Fruit fly (Drosophila melanogaster) whole organism, embryonic: ENCODE measurements around the gene Spc105R.

ENCODE experiments used
- Asciz ChIP-seq: fragments of 200-800 bp; sonication (Bioruptor generic); optimal IDR thresholded peaks from 2 replicates; lab custom pipeline; 2017; ENCODE audit warnings: missing biosample characterization, mild to moderate bottlenecking, missing genetic modification characterization, missing genetic modification reagents
- CG10267 ChIP-seq: fragments of 200-800 bp; sonication (Bioruptor generic); optimal IDR thresholded peaks from 2 replicates; lab custom pipeline; 2018; ENCODE audit warnings: missing biosample characterization, mild to moderate bottlenecking, missing genetic modification characterization, moderate library complexity
- CG10959 ChIP-seq: fragments of 200-800 bp; sonication (Bioruptor generic); IDR thresholded peaks from 2 replicates; pipeline ENCODE4 v1.3.6; 2022; ENCODE audit warnings: missing biosample characterization, missing genetic modification characterization
- CG11696 ChIP-seq: fragments of 200-800 bp; sonication (Bioruptor generic); IDR thresholded peaks from 2 replicates; pipeline ENCODE4 v1.3.6; 2022; ENCODE audit warnings: missing biosample characterization, missing genetic modification characterization
- CG13424 ChIP-seq: fragments of 200-800 bp; sonication (Bioruptor generic); optimal IDR thresholded peaks from 2 replicates; lab custom pipeline; 2019; ENCODE audit warnings: missing biosample characterization, mild to moderate bottlenecking, missing genetic modification characterization, moderate library complexity
- CG1529 ChIP-seq: fragments of 200-800 bp; sonication (Bioruptor generic); optimal IDR thresholded peaks from 3 replicates; lab custom pipeline; 2018; ENCODE audit warnings: missing biosample characterization, missing genetic modification characterization
- CG17328 ChIP-seq: fragments of 200-800 bp; sonication (Bioruptor generic); IDR thresholded peaks from 2 replicates; pipeline ENCODE4 v1.3.6; 2022; ENCODE audit warnings: missing biosample characterization, missing genetic modification characterization
- CG18262 ChIP-seq: fragments of 200-800 bp; optimal IDR thresholded peaks from 3 replicates; lab custom pipeline; 2019; ENCODE audit warnings: missing biosample characterization, mild to moderate bottlenecking, missing genetic modification characterization, moderate library complexity
- CG18619 ChIP-seq: fragments of 200-800 bp; sonication (Bioruptor generic); optimal IDR thresholded peaks from 3 replicates; lab custom pipeline; 2017; ENCODE audit warnings: missing biosample characterization, mild to moderate bottlenecking, missing genetic modification characterization
- CG30431 ChIP-seq: fragments of 200-800 bp; sonication (Bioruptor generic); optimal IDR thresholded peaks from 2 replicates; lab custom pipeline; 2017; ENCODE audit warnings: missing biosample characterization, missing genetic modification characterization
- CG5953 ChIP-seq: fragments of 200-800 bp; sonication (Bioruptor generic); IDR thresholded peaks from 2 replicates; pipeline ENCODE4 v1.3.6; 2022; ENCODE audit warnings: missing biosample characterization, missing genetic modification characterization
- CG6175 ChIP-seq: fragments of 200-800 bp; sonication (Bioruptor generic); IDR thresholded peaks from 3 replicates; pipeline ENCODE4 v1.3.6; 2022; ENCODE audit warnings: missing biosample characterization, missing genetic modification characterization
- CG7271 ChIP-seq: fragments of 200-800 bp; sonication (Bioruptor generic); optimal IDR thresholded peaks from 2 replicates; lab custom pipeline; 2018; ENCODE audit warnings: missing biosample characterization, mild to moderate bottlenecking, missing genetic modification characterization, moderate library complexity
- CG7839 ChIP-seq: fragments of 200-800 bp; sonication (Bioruptor generic); optimal IDR thresholded peaks from 3 replicates; lab custom pipeline; 2018; ENCODE audit warnings: missing biosample characterization, mild to moderate bottlenecking, missing genetic modification characterization, moderate library complexity
- CG8089 ChIP-seq: fragments of 200-800 bp; sonication (Bioruptor generic); optimal IDR thresholded peaks from 3 replicates; lab custom pipeline; 2016; ENCODE audit warnings: missing biosample characterization, missing genetic modification characterization
- CG8388 ChIP-seq: fragments of 200-800 bp; sonication (Bioruptor generic); optimal IDR thresholded peaks from 2 replicates; lab custom pipeline; 2019; ENCODE audit warnings: missing biosample characterization, mild to moderate bottlenecking, missing genetic modification characterization, moderate library complexity
- CG8478 ChIP-seq: fragments of >200 bp; optimal IDR thresholded peaks from 2 replicates; lab custom pipeline; 2018
- CG9727 ChIP-seq: fragments of 200-800 bp; sonication (Bioruptor generic); optimal IDR thresholded peaks from 3 replicates; lab custom pipeline; 2017; ENCODE audit warnings: missing biosample characterization, mild to moderate bottlenecking, missing genetic modification characterization
- Dfd ChIP-seq, 2 experiments: fragments of >200 bp; optimal IDR thresholded peaks; 2 replicates each; lab custom pipeline; 2017; ENCODE audit warnings: missing biosample characterization in 2 of 2, missing genetic modification characterization in 2 of 2
- Dll ChIP-seq: fragments of 200-800 bp; sonication (Bioruptor generic); IDR thresholded peaks from 4 replicates; pipeline ENCODE4 v1.3.6; 2022; ENCODE audit warnings: missing biosample characterization, missing genetic modification characterization; ENCODE audit not compliant: partially characterized antibody
- Elba2 ChIP-seq: fragments of 200-800 bp; sonication (Bioruptor generic); optimal IDR thresholded peaks from 3 replicates; lab custom pipeline; 2016; ENCODE audit warnings: missing biosample characterization, missing genetic modification characterization
- Ets65A ChIP-seq: fragments of 200-800 bp; sonication (Bioruptor generic); peaks from one replicate; lab custom pipeline; 2016; ENCODE audit warnings: missing biosample characterization, missing genetic modification characterization
- HLH4C ChIP-seq: fragments of 200-800 bp; sonication (Bioruptor generic); IDR thresholded peaks from 3 replicates; pipeline ENCODE4 v1.3.6; 2022; ENCODE audit warnings: missing biosample characterization, missing genetic modification characterization; ENCODE audit not compliant: partially characterized antibody
- HLHmδ ChIP-seq: fragments of 200-800 bp; sonication (Bioruptor generic); optimal IDR thresholded peaks from 2 replicates; lab custom pipeline; 2018; ENCODE audit warnings: missing biosample characterization, mild to moderate bottlenecking, missing genetic modification characterization, moderate library complexity
- Lim3 ChIP-seq: fragments of 200-800 bp; sonication (Bioruptor generic); IDR thresholded peaks from 2 replicates; pipeline ENCODE4 v1.3.6; 2022; ENCODE audit warnings: missing biosample characterization, missing genetic modification characterization
- MTF-1 ChIP-seq: fragments of 200-800 bp; sonication (Bioruptor generic); optimal IDR thresholded peaks from 2 replicates; lab custom pipeline; 2018; ENCODE audit warnings: missing biosample characterization, mild to moderate bottlenecking, missing genetic modification characterization, borderline replicate concordance
- Med ChIP-seq: fragments of 200-800 bp; sonication (Bioruptor generic); peaks from one replicate; lab custom pipeline; 2016; ENCODE audit warnings: missing biosample characterization, missing genetic modification characterization, mild to moderate bottlenecking, inconsistent platforms, moderate library complexity
- Mrtf ChIP-seq: fragments of 200-800 bp; sonication (Bioruptor generic); IDR thresholded peaks from 3 replicates; pipeline ENCODE4 v1.3.6; 2022; ENCODE audit warnings: missing biosample characterization, missing genetic modification characterization
- Side ChIP-seq: fragments of 200-800 bp; sonication (Bioruptor generic); optimal IDR thresholded peaks from 2 replicates; lab custom pipeline; 2016; ENCODE audit warnings: missing biosample characterization, missing genetic modification characterization
- Six4 ChIP-seq: fragments of 200-800 bp; sonication (Bioruptor generic); optimal IDR thresholded peaks from 2 replicates; lab custom pipeline; 2016; ENCODE audit warnings: missing biosample characterization, missing genetic modification characterization
- btn ChIP-seq: fragments of 200-800 bp; sonication (Bioruptor generic); optimal IDR thresholded peaks from 2 replicates; lab custom pipeline; 2016; ENCODE audit warnings: missing biosample characterization, missing genetic modification characterization
- ci ChIP-seq: fragments of 200-800 bp; sonication (Bioruptor generic); IDR thresholded peaks from 3 replicates; pipeline ENCODE4 v1.3.6; 2022; ENCODE audit warnings: missing biosample characterization, missing genetic modification characterization
- crol ChIP-seq: fragments of 200-800 bp; sonication (Bioruptor generic); IDR thresholded peaks from 2 replicates; pipeline ENCODE4 v1.3.6; 2022; ENCODE audit warnings: missing biosample characterization, missing genetic modification characterization
- dmrt11E ChIP-seq: fragments of 200-800 bp; sonication (Bioruptor generic); optimal IDR thresholded peaks from 3 replicates; lab custom pipeline; 2018; ENCODE audit warnings: missing biosample characterization, mild to moderate bottlenecking, missing genetic modification characterization, moderate library complexity
- ems ChIP-seq: fragments of 200-800 bp; sonication (Bioruptor generic); optimal IDR thresholded peaks from 3 replicates; lab custom pipeline; 2016; ENCODE audit warnings: missing biosample characterization, missing genetic modification characterization
- ewg ChIP-seq: fragments of 200-800 bp; sonication (Bioruptor generic); optimal IDR thresholded peaks from 3 replicates; lab custom pipeline; 2017; ENCODE audit warnings: mild to moderate bottlenecking, missing biosample characterization, missing genetic modification reagents, missing genetic modification characterization
- gcm ChIP-seq: fragments of 200-800 bp; sonication (Bioruptor generic); optimal IDR thresholded peaks from 2 replicates; lab custom pipeline; 2019; ENCODE audit warnings: missing biosample characterization, mild to moderate bottlenecking, missing genetic modification characterization, moderate library complexity
- onecut ChIP-seq: fragments of 200-800 bp; sonication (Bioruptor generic); IDR thresholded peaks from 2 replicates; pipeline ENCODE4 v1.3.6; 2022; ENCODE audit warnings: missing biosample characterization, missing genetic modification characterization
- otp ChIP-seq: fragments of 200-800 bp; sonication (Bioruptor generic); IDR thresholded peaks from 3 replicates; pipeline ENCODE4, ENCODE4 v1.3.6; 2022; ENCODE audit warnings: missing biosample characterization, missing genetic modification characterization
- pfk ChIP-seq: fragments of 200-800 bp; sonication (Bioruptor generic); optimal IDR thresholded peaks from 2 replicates; lab custom pipeline; 2018; ENCODE audit warnings: missing biosample characterization, mild to moderate bottlenecking, missing genetic modification characterization, moderate library complexity
- phol ChIP-seq: fragments of 200-800 bp; sonication (Bioruptor generic); optimal IDR thresholded peaks from 3 replicates; lab custom pipeline; 2018; ENCODE audit warnings: missing biosample characterization, mild to moderate bottlenecking, missing genetic modification characterization, moderate library complexity
- pum ChIP-seq: fragments of 200-800 bp; sonication (Bioruptor generic); optimal IDR thresholded peaks from 2 replicates; lab custom pipeline; 2016; ENCODE audit warnings: missing biosample characterization, missing genetic modification characterization
- schlank ChIP-seq: fragments of 200-800 bp; sonication (Bioruptor generic); optimal IDR thresholded peaks from 2 replicates; lab custom pipeline; 2018; ENCODE audit warnings: missing biosample characterization, mild to moderate bottlenecking, missing genetic modification characterization
- seq ChIP-seq: fragments of 200-800 bp; sonication (Bioruptor generic); IDR thresholded peaks from 2 replicates; pipeline ENCODE4 v1.3.6; 2022; ENCODE audit warnings: missing biosample characterization, missing genetic modification characterization
- sob ChIP-seq: fragments of 200-800 bp; sonication (Bioruptor generic); IDR thresholded peaks from 2 replicates; pipeline ENCODE4 v1.3.6; 2022; ENCODE audit warnings: missing biosample characterization, missing genetic modification characterization
- sqz ChIP-seq: fragments of 200-800 bp; sonication (Bioruptor generic); optimal IDR thresholded peaks from 3 replicates; lab custom pipeline; 2018; ENCODE audit warnings: missing biosample characterization, mild to moderate bottlenecking, missing genetic modification characterization
- tll ChIP-seq, 2 experiments: fragments of 200-800 bp in 1 of 2; fragments of >200 bp in 1 of 2; sonication (Bioruptor generic) in 1 of 2; optimal IDR thresholded peaks; 2 replicates each; lab custom pipeline; 2017 to 2019; ENCODE audit warnings: missing biosample characterization in 2 of 2, missing genetic modification characterization in 2 of 2, mild to moderate bottlenecking in 1 of 2, moderate library complexity in 1 of 2
- tna ChIP-seq: fragments of 200-800 bp; sonication (Bioruptor generic); IDR thresholded peaks from 2 replicates; pipeline ENCODE4 v1.3.6; 2022; ENCODE audit warnings: missing biosample characterization, missing genetic modification characterization; ENCODE audit not compliant: partially characterized antibody
- twi ChIP-seq: fragments of 200-800 bp; optimal IDR thresholded peaks from 2 replicates; lab custom pipeline; 2019; ENCODE audit warnings: missing biosample characterization, mild to moderate bottlenecking, missing genetic modification characterization, moderate library complexity
- zf30C ChIP-seq: fragments of 200-800 bp; sonication (Bioruptor generic); optimal IDR thresholded peaks from 3 replicates; lab custom pipeline; 2018; ENCODE audit warnings: missing biosample characterization, mild to moderate bottlenecking, missing genetic modification characterization

Spc105R gene

dm6 chr3L:20789299-20789698, 10.9 kb upstream of the Spc105R start:
- TF ChIP-seq twi (tag; lab: Kevin White, UChicago) (peak; percentile 99), CG13424 (tag; lab: Kevin White, UChicago) (no peak), CG8089 (GFP tag; lab: Kevin White, UChicago) (no peak), HLH4C (GFP tag; lab: Robert Waterston, UW) (0 out of 3 replicates have a peak, but pooled peaks have one; percentile 30), CG10959 (GFP tag; lab: Robert Waterston, UW) (no peak), tna (GFP tag; lab: Robert Waterston, UW) (no peak), CG18262 (tag; lab: Kevin White, UChicago) (no peak), CG5953 (GFP tag; lab: Robert Waterston, UW) (no peak), ewg (GFP tag; lab: Kevin White, UChicago) (peak; percentile 46), zf30C (GFP tag; lab: Kevin White, UChicago) (no peak), HLHmδ (GFP tag; lab: Kevin White, UChicago) (peak; percentile 52), Med (GFP tag; lab: Kevin White, UChicago) (peak; percentile 35), Elba2 (no peak), gcm (GFP tag; lab: Kevin White, UChicago) (peak; percentile 75), ci (GFP tag; lab: Robert Waterston, UW) (0 out of 3 replicates have a peak, but pooled peaks have one; percentile 24), Dll (0 out of 4 replicates have a peak, but pooled peaks have one; percentile 25), Ets65A (GFP tag; lab: Kevin White, UChicago) (peak; percentile 30), Dfd (GFP tag; optimal IDR thresholded peaks at IDR 0.05; lab: Kevin White, UChicago) (no peak), crol (peak; percentile 91), pfk (GFP tag; lab: Kevin White, UChicago) (peak; percentile 3), CG11696 (GFP tag; lab: Robert Waterston, UW) (0 out of 2 replicates have a peak, but pooled peaks have one; percentile 23), Six4 (GFP tag; lab: Kevin White, UChicago) (peak; percentile 23)

DNA sequence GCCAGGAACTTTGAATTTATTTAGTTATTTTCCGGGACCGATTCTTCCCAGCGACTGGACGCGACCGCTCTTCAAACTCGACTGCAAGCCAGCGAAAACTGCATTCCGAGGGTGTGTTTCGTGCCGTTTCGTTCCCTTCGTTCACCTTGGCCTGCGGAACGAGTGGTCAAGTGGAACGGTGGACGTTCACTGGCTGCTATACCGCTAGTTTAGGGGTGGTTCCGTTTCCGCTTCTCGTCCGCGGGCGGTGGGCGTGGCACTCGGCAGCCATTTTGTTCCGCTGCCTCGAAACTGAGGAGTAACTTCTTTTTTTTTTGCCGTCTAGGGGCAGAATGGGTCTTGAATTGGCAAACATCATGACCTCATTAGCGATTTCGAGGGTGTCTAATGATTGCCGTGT, 7.5 kb upstream of the Spc105R start, which contains the start of gene Six4:
Gene Six4 (minus strand): TSS at position 85 of the 400 bp plus-strand sequence.
- TF ChIP-seq sqz (GFP tag; lab: Kevin White, UChicago): peak; percentile 54
- peak; percentile 41; the same call in 1 of the 2 replicates for TF ChIP-seq CG17328 (GFP tag; lab: Robert Waterston, UW)
- TF ChIP-seq onecut (GFP tag; lab: Robert Waterston, UW): 0 out of 2 replicates have a peak, but pooled peaks have one; percentile 20
- peak; percentile 32 for TF ChIP-seq MTF-1 (GFP tag; lab: Kevin White, UChicago)
- TF ChIP-seq pum (GFP tag; lab: Kevin White, UChicago): no peak
- TF ChIP-seq CG8478 (lab: Kevin White, UChicago): no peak
- no peak for TF ChIP-seq CG30431 (GFP tag; lab: Kevin White, UChicago)
- TF ChIP-seq HLHmδ (GFP tag; lab: Kevin White, UChicago): peak; percentile 96
- peak; percentile 89 for TF ChIP-seq seq (GFP tag; lab: Robert Waterston, UW)
- TF ChIP-seq dmrt11E (tag; lab: Kevin White, UChicago): peak; percentile 20
- TF ChIP-seq CG10267: peak; percentile 12
- TF ChIP-seq phol (tag; lab: Kevin White, UChicago): peak; percentile 56
- peak; percentile 29 for TF ChIP-seq Six4 (GFP tag; lab: Kevin White, UChicago)
- TF ChIP-seq CG8388 (GFP tag; lab: Kevin White, UChicago): peak; percentile 27
- no peak for TF ChIP-seq schlank (tag; lab: Kevin White, UChicago)
- 0 out of 3 replicates have a peak, but pooled peaks have one; percentile 12 for TF ChIP-seq CG6175 (GFP tag; lab: Robert Waterston, UW)
- no peak for TF ChIP-seq ems (GFP tag; lab: Kevin White, UChicago)
- no peak for TF ChIP-seq sob
- TF ChIP-seq CG1529 (GFP tag; lab: Kevin White, UChicago): no peak
- TF ChIP-seq tll (GFP tag; optimal IDR thresholded peaks at IDR 0.05; lab: Kevin White, UChicago): peak in 1 of 2 experiments; percentile 2
- peak; percentile 72 for TF ChIP-seq CG7271 (tag; lab: Kevin White, UChicago)
- TF ChIP-seq btn (GFP tag; lab: Kevin White, UChicago): no peak
- no peak for TF ChIP-seq Lim3 (GFP tag; lab: Robert Waterston, UW)
- no peak for TF ChIP-seq Asciz (GFP tag; lab: Kevin White, UChicago)
- 0 out of 3 replicates have a peak, but pooled peaks have one; percentile 18 for TF ChIP-seq otp (GFP tag; lab: Robert Waterston, UW)
- peak; percentile 17 for TF ChIP-seq CG9727 (GFP tag; lab: Kevin White, UChicago)
- 0 out of 3 replicates have a peak, but pooled peaks have one; percentile 34 for TF ChIP-seq Mrtf
- TF ChIP-seq CG18619 (GFP tag; lab: Kevin White, UChicago): no peak
- TF ChIP-seq CG7839 (tag; lab: Kevin White, UChicago): no peak
- TF ChIP-seq Side (GFP tag; lab: Kevin White, UChicago): no peak
